Fruit fly (Drosophila melanogaster) whole organism, embryonic: Measurements from ENCODE around the gene SC35.

ENCODE experiments used
- Adf1 ChIP-seq: fragments of 200-800 bp; sonication (Bioruptor generic); IDR thresholded peaks from 2 replicates; pipeline ENCODE4 v1.3.6; 2022; ENCODE audit warnings: missing biosample characterization, missing genetic modification characterization
- Bgb ChIP-seq: fragments of 200-800 bp; sonication (Bioruptor generic); IDR thresholded peaks from 2 replicates; pipeline ENCODE4 v1.3.6; 2022; ENCODE audit warnings: missing biosample characterization, missing genetic modification characterization; ENCODE audit not compliant: partially characterized antibody
- CG10366 ChIP-seq: fragments of 200-800 bp; sonication (Bioruptor generic); IDR thresholded peaks from 2 replicates; pipeline ENCODE4 v1.3.6; 2022; ENCODE audit warnings: missing biosample characterization, missing genetic modification characterization
- CG11696 ChIP-seq: fragments of 200-800 bp; sonication (Bioruptor generic); IDR thresholded peaks from 2 replicates; pipeline ENCODE4 v1.3.6; 2022; ENCODE audit warnings: missing biosample characterization, missing genetic modification characterization
- CG11723 ChIP-seq: fragments of 200-800 bp; sonication (Bioruptor generic); optimal IDR thresholded peaks from 2 replicates; lab custom pipeline; 2017; ENCODE audit warnings: missing biosample characterization, mild to moderate bottlenecking, missing genetic modification characterization
- CG13624 ChIP-seq: fragments of 200-800 bp; sonication (Bioruptor generic); optimal IDR thresholded peaks from 2 replicates; lab custom pipeline; 2016; ENCODE audit warnings: missing biosample characterization, missing genetic modification characterization
- CG14050 ChIP-seq: fragments of 200-800 bp; sonication (Bioruptor generic); IDR thresholded peaks from 3 replicates; pipeline ENCODE4 v1.3.6; 2022; ENCODE audit warnings: missing biosample characterization, missing genetic modification characterization
- CG14860 ChIP-seq: fragments of 200-800 bp; sonication (Bioruptor generic); IDR thresholded peaks from 3 replicates; pipeline ENCODE4 v1.3.6; 2022; ENCODE audit warnings: missing biosample characterization, missing genetic modification characterization; ENCODE audit not compliant: partially characterized antibody
- CG15514 ChIP-seq: fragments of 200-800 bp; sonication (Bioruptor generic); optimal IDR thresholded peaks from 3 replicates; lab custom pipeline; 2017; ENCODE audit warnings: missing biosample characterization, missing genetic modification characterization, mild to moderate bottlenecking, moderate library complexity, missing genetic modification reagents
- CG15696 ChIP-seq: fragments of 200-800 bp; sonication (Bioruptor generic); optimal IDR thresholded peaks from 2 replicates; lab custom pipeline; 2019; ENCODE audit warnings: missing biosample characterization, mild to moderate bottlenecking, missing genetic modification characterization, moderate library complexity
- CG18599 ChIP-seq: fragments of 200-800 bp; sonication (Bioruptor generic); optimal IDR thresholded peaks from 3 replicates; lab custom pipeline; 2017; ENCODE audit warnings: missing biosample characterization, missing genetic modification characterization, mild to moderate bottlenecking, moderate library complexity, missing genetic modification reagents
- CG2712 ChIP-seq: fragments of 200-800 bp; optimal IDR thresholded peaks from 3 replicates; lab custom pipeline; 2019; ENCODE audit warnings: missing biosample characterization, mild to moderate bottlenecking, missing genetic modification characterization, moderate library complexity
- CG30403 ChIP-seq: fragments of 200-800 bp; sonication (Bioruptor generic); optimal IDR thresholded peaks from 3 replicates; lab custom pipeline; 2016; ENCODE audit warnings: missing biosample characterization, missing genetic modification characterization
- CG34376 ChIP-seq: fragments of 200-800 bp; sonication (Bioruptor generic); optimal IDR thresholded peaks from 2 replicates; lab custom pipeline; 2018; ENCODE audit warnings: missing biosample characterization, mild to moderate bottlenecking, missing genetic modification characterization
- CG42726 ChIP-seq: fragments of 200-800 bp; sonication (Bioruptor generic); IDR thresholded peaks from 2 replicates; pipeline ENCODE4 v1.3.6; 2022; ENCODE audit warnings: missing biosample characterization, missing genetic modification characterization; ENCODE audit not compliant: partially characterized antibody
- CG7372 ChIP-seq: fragments of 200-800 bp; sonication (Bioruptor generic); IDR thresholded peaks from 2 replicates; pipeline ENCODE4 v1.3.6; 2022; ENCODE audit warnings: missing biosample characterization, missing genetic modification characterization
- CG9817 ChIP-seq: fragments of 200-800 bp; sonication (Bioruptor generic); optimal IDR thresholded peaks from 2 replicates; lab custom pipeline; 2018; ENCODE audit warnings: missing biosample characterization, mild to moderate bottlenecking, missing genetic modification characterization, moderate library complexity
- CG9932 ChIP-seq: fragments of 200-800 bp; sonication (Bioruptor generic); IDR thresholded peaks from 2 replicates; pipeline ENCODE4 v1.3.6; 2022; ENCODE audit warnings: missing biosample characterization, missing genetic modification characterization
- Camta ChIP-seq: fragments of 200-800 bp; sonication (Bioruptor generic); optimal IDR thresholded peaks from 2 replicates; lab custom pipeline; 2016; ENCODE audit warnings: missing biosample characterization, missing genetic modification characterization
- D19B ChIP-seq: fragments of 200-800 bp; sonication (Bioruptor generic); optimal IDR thresholded peaks from 2 replicates; lab custom pipeline; 2017; ENCODE audit warnings: missing biosample characterization, mild to moderate bottlenecking, missing genetic modification characterization
- Dll ChIP-seq: fragments of 200-800 bp; sonication (Bioruptor generic); IDR thresholded peaks from 4 replicates; pipeline ENCODE4 v1.3.6; 2022; ENCODE audit warnings: missing biosample characterization, missing genetic modification characterization; ENCODE audit not compliant: partially characterized antibody
- Ets97D ChIP-seq: fragments of 200-800 bp; sonication (Bioruptor generic); optimal IDR thresholded peaks from 3 replicates; lab custom pipeline; 2016; ENCODE audit warnings: missing biosample characterization, missing genetic modification characterization
- HLHmδ ChIP-seq: fragments of 200-800 bp; sonication (Bioruptor generic); optimal IDR thresholded peaks from 2 replicates; lab custom pipeline; 2018; ENCODE audit warnings: missing biosample characterization, mild to moderate bottlenecking, missing genetic modification characterization, moderate library complexity
- Hand ChIP-seq: fragments of 200-800 bp; sonication (Bioruptor generic); optimal IDR thresholded peaks from 2 replicates; lab custom pipeline; 2017; ENCODE audit warnings: mild to moderate bottlenecking, missing biosample characterization, missing genetic modification reagents, missing genetic modification characterization
- HmgZ ChIP-seq: fragments of 200-800 bp; sonication (Bioruptor generic); optimal IDR thresholded peaks from 2 replicates; lab custom pipeline; 2018; ENCODE audit warnings: missing biosample characterization, mild to moderate bottlenecking, missing genetic modification characterization
- MESR4 ChIP-seq: fragments of 200-800 bp; sonication (Bioruptor generic); optimal IDR thresholded peaks from 2 replicates; lab custom pipeline; 2018; ENCODE audit warnings: missing biosample characterization, mild to moderate bottlenecking, missing genetic modification characterization, moderate library complexity
- Sry-δ ChIP-seq: fragments of 200-800 bp; sonication (Bioruptor generic); optimal IDR thresholded peaks from 2 replicates; lab custom pipeline; 2016; ENCODE audit warnings: missing biosample characterization, missing genetic modification characterization
- Trl ChIP-seq, 3 experiments: fragments of >200 bp in 2 of 3; fragments of 200-800 bp in 1 of 3; sonication (Bioruptor generic) in 1 of 3; optimal IDR thresholded peaks; 2 replicates in 1 of 3; 3 replicates in 2 of 3; lab custom pipeline; 2016 to 2017; ENCODE audit warnings: missing biosample characterization in 1 of 3, missing genetic modification characterization in 1 of 3
- bbx ChIP-seq: fragments of 200-800 bp; sonication (Bioruptor generic); IDR thresholded peaks from 2 replicates; pipeline ENCODE4 v1.3.6; 2022; ENCODE audit warnings: missing biosample characterization, missing genetic modification characterization; ENCODE audit not compliant: partially characterized antibody
- cg ChIP-seq: fragments of 200-800 bp; sonication (Bioruptor generic); optimal IDR thresholded peaks from 3 replicates; lab custom pipeline; 2019; ENCODE audit warnings: missing biosample characterization, mild to moderate bottlenecking, missing genetic modification characterization, moderate library complexity
- chinmo ChIP-seq: fragments of 200-800 bp; sonication (Bioruptor generic); IDR thresholded peaks from 4 replicates; pipeline ENCODE4 v1.3.6; 2022; ENCODE audit warnings: missing biosample characterization, missing genetic modification characterization; ENCODE audit not compliant: partially characterized antibody
- chm ChIP-seq: fragments of 200-800 bp; sonication (Bioruptor generic); IDR thresholded peaks from 2 replicates; pipeline ENCODE4 v1.3.6; 2022; ENCODE audit warnings: missing biosample characterization, missing genetic modification characterization
- crol ChIP-seq: fragments of 200-800 bp; sonication (Bioruptor generic); IDR thresholded peaks from 2 replicates; pipeline ENCODE4 v1.3.6; 2022; ENCODE audit warnings: missing biosample characterization, missing genetic modification characterization
- dm ChIP-seq: fragments of 200-800 bp; sonication (Bioruptor generic); optimal IDR thresholded peaks from 3 replicates; lab custom pipeline; 2016; ENCODE audit warnings: missing biosample characterization, missing genetic modification characterization
- gcm ChIP-seq: fragments of 200-800 bp; sonication (Bioruptor generic); optimal IDR thresholded peaks from 2 replicates; lab custom pipeline; 2019; ENCODE audit warnings: missing biosample characterization, mild to moderate bottlenecking, missing genetic modification characterization, moderate library complexity
- h ChIP-seq: fragments of >200 bp; optimal IDR thresholded peaks from 2 replicates; lab custom pipeline; 2017
- kni ChIP-seq: fragments of 200-800 bp; sonication (Bioruptor generic); optimal IDR thresholded peaks from 3 replicates; lab custom pipeline; 2017; ENCODE audit warnings: mild to moderate bottlenecking, missing biosample characterization, missing genetic modification reagents, missing genetic modification characterization
- pfk ChIP-seq: fragments of 200-800 bp; sonication (Bioruptor generic); optimal IDR thresholded peaks from 2 replicates; lab custom pipeline; 2018; ENCODE audit warnings: missing biosample characterization, mild to moderate bottlenecking, missing genetic modification characterization, moderate library complexity
- phol ChIP-seq: fragments of 200-800 bp; sonication (Bioruptor generic); optimal IDR thresholded peaks from 3 replicates; lab custom pipeline; 2018; ENCODE audit warnings: missing biosample characterization, mild to moderate bottlenecking, missing genetic modification characterization, moderate library complexity
- pnt ChIP-seq: fragments of 200-800 bp; sonication (Bioruptor generic); optimal IDR thresholded peaks from 3 replicates; lab custom pipeline; 2016; ENCODE audit warnings: missing biosample characterization, missing genetic modification characterization
- sens ChIP-seq: fragments of 200-800 bp; sonication (Bioruptor generic); peaks from one replicate; lab custom pipeline; 2016; ENCODE audit warnings: missing biosample characterization, missing genetic modification characterization
- shn ChIP-seq: fragments of 200-800 bp; sonication (Bioruptor generic); optimal IDR thresholded peaks from 3 replicates; lab custom pipeline; 2016; ENCODE audit warnings: missing biosample characterization, missing genetic modification characterization
- stwl ChIP-seq: fragments of 200-800 bp; sonication (Bioruptor generic); optimal IDR thresholded peaks from 3 replicates; lab custom pipeline; 2018; ENCODE audit warnings: missing biosample characterization, mild to moderate bottlenecking, missing genetic modification characterization, moderate library complexity
- sug ChIP-seq: fragments of 200-800 bp; optimal IDR thresholded peaks from 2 replicates; lab custom pipeline; 2019; ENCODE audit warnings: missing biosample characterization, mild to moderate bottlenecking, missing genetic modification characterization, moderate library complexity
- tin ChIP-seq: fragments of 200-800 bp; sonication (Bioruptor generic); optimal IDR thresholded peaks from 3 replicates; lab custom pipeline; 2016; ENCODE audit warnings: missing biosample characterization, missing genetic modification characterization
- trh ChIP-seq: fragments of 200-800 bp; sonication (Bioruptor generic); optimal IDR thresholded peaks from 2 replicates; lab custom pipeline; 2016; ENCODE audit warnings: missing biosample characterization, missing genetic modification characterization
- twi ChIP-seq: fragments of 200-800 bp; optimal IDR thresholded peaks from 2 replicates; lab custom pipeline; 2019; ENCODE audit warnings: missing biosample characterization, mild to moderate bottlenecking, missing genetic modification characterization, moderate library complexity
- vfl ChIP-seq: fragments of 200-800 bp; sonication (Bioruptor generic); optimal IDR thresholded peaks from 2 replicates; lab custom pipeline; 2016; ENCODE audit warnings: missing biosample characterization, missing genetic modification characterization

Gene SC35

DNA sequence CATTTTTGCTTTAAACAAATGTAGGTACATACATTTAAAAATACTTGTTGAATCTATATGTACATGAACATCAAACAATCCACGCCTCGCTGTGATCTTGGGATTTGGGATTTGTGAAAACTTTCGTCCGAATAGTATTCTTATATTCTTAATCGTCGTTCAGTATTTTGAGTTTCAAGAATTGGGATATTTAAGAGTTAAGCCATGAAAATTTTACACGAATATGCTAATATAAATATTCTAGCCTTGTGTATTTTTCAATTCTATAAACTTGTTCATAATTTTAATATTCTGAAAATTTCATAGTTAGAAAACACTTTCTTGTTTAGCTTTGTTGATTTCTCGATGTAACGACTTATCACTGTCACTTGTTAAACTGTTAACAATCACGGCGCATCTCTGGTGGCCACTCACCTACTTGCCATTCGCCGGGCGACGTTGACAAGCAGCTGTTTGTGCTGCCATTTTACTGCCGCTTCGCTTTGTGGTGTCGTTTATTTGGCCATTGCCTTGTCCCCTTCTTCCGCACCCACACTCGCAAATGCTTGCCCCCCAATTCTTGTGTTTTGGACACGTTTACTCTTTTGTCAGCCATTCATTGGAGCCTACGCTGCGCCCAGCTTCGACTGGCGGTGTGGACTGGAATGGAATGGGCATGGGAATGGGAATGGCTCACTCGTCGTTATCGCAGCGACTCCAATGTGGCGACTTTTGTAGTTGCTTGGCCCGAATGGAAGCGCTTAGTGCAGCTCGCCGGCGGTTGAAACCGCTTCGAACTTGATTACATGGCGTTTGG is 1.7 kb upstream of the SC35 start (continued):
- TF ChIP-seq HmgZ = peak; percentile 11
- TF ChIP-seq shn (GFP tag; lab: Kevin White, UChicago) = no peak
- peak; percentile 66 for TF ChIP-seq crol (GFP tag; lab: Robert Waterston, UW)
- no peak for TF ChIP-seq CG7372 (GFP tag; lab: Robert Waterston, UW)
- TF ChIP-seq CG14860 (GFP tag; lab: Robert Waterston, UW) = no peak
- TF ChIP-seq trh (GFP tag; lab: Kevin White, UChicago) = no peak
- TF ChIP-seq CG30403 (GFP tag; lab: Kevin White, UChicago) = peak; percentile 11
- TF ChIP-seq pnt (GFP tag; lab: Kevin White, UChicago) = no peak
- TF ChIP-seq Ets97D (GFP tag; lab: Kevin White, UChicago) = no peak
- TF ChIP-seq cg (GFP tag; lab: Kevin White, UChicago) = peak; percentile 58
- TF ChIP-seq CG14050 (GFP tag; lab: Robert Waterston, UW) = no peak
- TF ChIP-seq HLHmδ (GFP tag; lab: Kevin White, UChicago) = peak; percentile 37
- peak; percentile 8 for TF ChIP-seq CG15514 (GFP tag; lab: Kevin White, UChicago)
- no peak for TF ChIP-seq CG11696 (GFP tag; lab: Robert Waterston, UW)
- peak; percentile 35 for TF ChIP-seq pfk (GFP tag; lab: Kevin White, UChicago)
- TF ChIP-seq phol (tag; lab: Kevin White, UChicago) = peak; percentile 88
- no peak for TF ChIP-seq Camta (GFP tag; lab: Kevin White, UChicago)
- no peak for TF ChIP-seq Sry-δ
- no peak for TF ChIP-seq tin (GFP tag; lab: Kevin White, UChicago)
- TF ChIP-seq CG18599 (GFP tag; lab: Kevin White, UChicago) = peak; percentile 15
- peak; percentile 0 for TF ChIP-seq CG2712 (tag; lab: Kevin White, UChicago)
- TF ChIP-seq sug (tag; lab: Kevin White, UChicago) = peak; percentile 48
- no peak for TF ChIP-seq CG15696 (tag; lab: Kevin White, UChicago)
- TF ChIP-seq CG11723 (GFP tag; lab: Kevin White, UChicago) = no peak
- TF ChIP-seq CG9932 (GFP tag; lab: Robert Waterston, UW) = peak; percentile 15; the same call in 1 of the 2 replicates
- 0 out of 2 replicates have a peak, but pooled peaks have one; percentile 38 for TF ChIP-seq Bgb (GFP tag; lab: Robert Waterston, UW)
- no peak for TF ChIP-seq Hand (GFP tag; lab: Kevin White, UChicago)
- TF ChIP-seq CG9817 (tag; lab: Kevin White, UChicago) = no peak
- no peak for TF ChIP-seq D19B (GFP tag; lab: Kevin White, UChicago)
- no peak for TF ChIP-seq gcm (GFP tag; lab: Kevin White, UChicago)
- no peak for TF ChIP-seq CG10366 (GFP tag; lab: Robert Waterston, UW)
- TF ChIP-seq CG34376 = no peak
- no peak for TF ChIP-seq chm (GFP tag; lab: Robert Waterston, UW)
- 0 out of 4 replicates have a peak, but pooled peaks have one; percentile 3 for TF ChIP-seq Dll (GFP tag; lab: Robert Waterston, UW)
- TF ChIP-seq stwl (tag; lab: Kevin White, UChicago) = peak; percentile 10

DNA sequence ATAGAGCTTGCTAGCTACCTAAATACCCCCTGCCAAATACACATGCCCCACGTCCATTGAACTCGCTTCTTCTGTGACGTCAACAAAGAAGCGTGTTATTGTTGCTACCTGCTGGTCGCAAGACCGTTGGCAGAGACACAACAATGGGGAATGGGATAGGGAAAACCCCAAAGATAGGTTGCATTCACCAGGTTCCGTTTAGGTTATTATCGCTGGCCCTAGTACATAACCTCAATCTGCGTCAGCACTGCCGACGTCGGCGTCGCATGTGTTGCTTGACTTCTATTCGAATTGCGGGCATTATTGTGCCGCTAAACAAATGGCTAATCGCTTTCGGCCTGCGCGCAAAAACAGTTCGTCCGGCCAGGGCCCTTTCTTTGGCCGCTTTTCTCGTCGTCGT is 963 bp upstream of the SC35 start:
- peak; percentile 34 for TF ChIP-seq kni
- TF ChIP-seq twi (tag; lab: Kevin White, UChicago) = peak; percentile 9
- TF ChIP-seq bbx (GFP tag; lab: Robert Waterston, UW) = peak; percentile 20; the same call in 1 of the 2 replicates
- peak; percentile 59 for TF ChIP-seq sens (GFP tag; lab: Kevin White, UChicago)
- TF ChIP-seq Trl (optimal IDR thresholded peaks at IDR 0.05; lab: Kevin White, UChicago) = no peak
- no peak for TF ChIP-seq Trl (GFP tag; optimal IDR thresholded peaks at IDR 0.05; lab: Kevin White, UChicago)
- TF ChIP-seq CG13624 (GFP tag; lab: Kevin White, UChicago) = no peak
- TF ChIP-seq Bgb (GFP tag; lab: Robert Waterston, UW) = 0 out of 2 replicates have a peak, but pooled peaks have one; percentile 15
- TF ChIP-seq sug (tag; lab: Kevin White, UChicago) = peak; percentile 46
- peak; percentile 45; the same call in 1 of the 2 replicates for TF ChIP-seq CG42726 (GFP tag; lab: Robert Waterston, UW)
- TF ChIP-seq vfl (GFP tag; lab: Kevin White, UChicago) = no peak
- TF ChIP-seq dm (GFP tag; lab: Kevin White, UChicago) = peak; percentile 40
- peak; percentile 86 for TF ChIP-seq Adf1 (GFP tag; lab: Robert Waterston, UW)
- TF ChIP-seq MESR4 (GFP tag; lab: Kevin White, UChicago) = peak; percentile 17
- no peak for TF ChIP-seq h (lab: Kevin White, UChicago)
- 0 out of 4 replicates have a peak, but pooled peaks have one; percentile 22 for TF ChIP-seq chinmo (GFP tag; lab: Robert Waterston, UW)
